Worm (Caenorhabditis elegans) whole organism, early embryonic: Measurements from ENCODE around the gene lelo-2.
A peak's percentile ranks its signal among the peaks of the same experiment; 100 is the strongest.

Source experiments
- B0310.2 ChIP-seq: sonication (generic microtip); optimal IDR thresholded peaks from 2 replicates; lab custom pipeline; 2016; ENCODE audit warnings: mild to moderate bottlenecking, missing genetic modification characterization, missing compliant biosample characterization
- F13C5.2 ChIP-seq: sonication (generic microtip); optimal IDR thresholded peaks from 2 replicates; lab custom pipeline; 2017; ENCODE audit warnings: mild to moderate bottlenecking, missing genetic modification characterization, inconsistent platforms, missing compliant biosample characterization
- aly-1 ChIP-seq: sonication (generic microtip); optimal IDR thresholded peaks from 2 replicates; lab custom pipeline; 2016; ENCODE audit warnings: missing genetic modification characterization, missing compliant biosample characterization
- ama-1 ChIP-seq: fragments of 150-350 bp; optimal IDR thresholded peaks from 2 replicates; lab custom pipeline; 2014
- ceh-13 ChIP-seq: fragments of 200-800 bp; sonication (Bioruptor generic); optimal IDR thresholded peaks from 2 replicates; lab custom pipeline; 2018; ENCODE audit warnings: mild to moderate bottlenecking, missing genetic modification characterization, missing compliant biosample characterization
- ceh-36 ChIP-seq: sonication (generic microtip); optimal IDR thresholded peaks from 2 replicates; lab custom pipeline; 2016; ENCODE audit warnings: missing genetic modification characterization, inconsistent platforms, missing compliant biosample characterization
- ets-7 ChIP-seq: sonication (generic microtip); optimal IDR thresholded peaks from 2 replicates; lab custom pipeline; 2016; ENCODE audit warnings: missing genotype, missing genetic modification characterization, missing compliant biosample characterization
- flt-1 ChIP-seq: fragments of 200-800 bp; sonication (Bioruptor generic); IDR thresholded peaks from 2 replicates; pipeline ENCODE4 v1.3.6; 2022; ENCODE audit warnings: missing genetic modification characterization, missing compliant biosample characterization
- hmbx-1 ChIP-seq: sonication (generic microtip); optimal IDR thresholded peaks from 2 replicates; lab custom pipeline; 2016; ENCODE audit warnings: mild to moderate bottlenecking, missing genetic modification characterization, missing compliant biosample characterization
- hmg-4 ChIP-seq: fragments of 200-800 bp; sonication (Bioruptor generic); optimal IDR thresholded peaks from 2 replicates; lab custom pipeline; 2018; ENCODE audit warnings: mild to moderate bottlenecking, missing genetic modification characterization, missing compliant biosample characterization
- hnd-1 ChIP-seq: sonication (generic microtip); optimal IDR thresholded peaks from 2 replicates; lab custom pipeline; 2016; ENCODE audit warnings: missing genetic modification characterization, missing compliant biosample characterization
- pes-1 ChIP-seq: fragments of 200-800 bp; sonication (Bioruptor generic); IDR thresholded peaks from 2 replicates; pipeline ENCODE4 v1.3.6; 2022; ENCODE audit warnings: missing genetic modification reagents, missing genetic modification characterization, missing compliant biosample characterization
- scrt-1 ChIP-seq: fragments of 200-800 bp; sonication (Bioruptor generic); IDR thresholded peaks from 2 replicates; pipeline ENCODE4 v1.3.6; 2022; ENCODE audit warnings: missing genetic modification characterization, missing compliant biosample characterization
- sea-1 ChIP-seq: fragments of 200-800 bp; sonication (Bioruptor generic); conservative IDR thresholded peaks from 2 replicates; pipeline ENCODE4 v1.3.6; 2022; ENCODE audit warnings: missing genetic modification characterization, missing compliant biosample characterization
- tbx-11 ChIP-seq: fragments of 200-800 bp; sonication (Bioruptor generic); IDR thresholded peaks from 2 replicates; pipeline ENCODE4 v1.3.6; 2022; ENCODE audit warnings: missing genetic modification characterization, missing compliant biosample characterization
- tbx-37 ChIP-seq: fragments of 200-800 bp; sonication (Bioruptor generic); conservative IDR thresholded peaks from 2 replicates; pipeline ENCODE4 v1.3.6; 2022; ENCODE audit warnings: missing genetic modification reagents, missing genetic modification characterization, missing compliant biosample characterization
- tra-4 ChIP-seq: sonication (generic microtip); optimal IDR thresholded peaks from 2 replicates; lab custom pipeline; 2017; ENCODE audit warnings: missing genetic modification characterization, missing compliant biosample characterization

Gene lelo-2

DNA sequence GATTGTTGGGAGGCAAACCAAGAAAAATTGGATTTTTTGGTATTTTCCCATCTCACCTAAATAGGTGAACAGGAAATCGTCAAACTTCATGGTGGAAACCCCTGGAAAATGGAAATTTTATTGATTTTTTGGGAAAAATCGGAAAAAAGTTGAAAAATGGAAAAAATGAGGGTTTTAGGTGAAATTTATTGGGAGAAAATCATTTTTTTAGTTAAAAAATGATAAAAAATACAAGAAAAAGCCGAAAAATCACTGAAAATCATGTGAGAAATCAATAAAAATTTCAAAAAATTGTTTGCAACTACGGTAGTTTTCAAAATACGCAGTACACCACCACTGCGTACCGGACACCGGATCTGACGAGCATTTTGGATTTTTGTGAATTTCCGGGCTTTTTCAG, at the start of gene lelo-2:
lelo-2 (minus strand) TSS at position 101 of the 400 bp plus-strand sequence.
- no peak for TF ChIP-seq tbx-37 (GFP tag; lab: Robert Waterston, UW)
- TF ChIP-seq hmg-4 (GFP tag; lab: Kevin White, UChicago) = no peak
- TF ChIP-seq ceh-13 = no peak
- TF ChIP-seq sea-1 = no peak
- no peak for TF ChIP-seq ama-1 (lab: Kevin White, UChicago)
- TF ChIP-seq tra-4 = no peak
- TF ChIP-seq tbx-11 (GFP tag; lab: Robert Waterston, UW) = no peak
- TF ChIP-seq hnd-1 = no peak
- TF ChIP-seq hmbx-1 = no peak
- TF ChIP-seq ceh-36 (tag; lab: Kevin White, UChicago) = no peak
- no peak for TF ChIP-seq F13C5.2 (tag; lab: Kevin White, UChicago)
- TF ChIP-seq ets-7 (tag; lab: Kevin White, UChicago) = no peak
- TF ChIP-seq scrt-1 = no peak
- TF ChIP-seq B0310.2 = no peak
- no peak for TF ChIP-seq flt-1
- TF ChIP-seq aly-1 = no peak
- TF ChIP-seq pes-1 = no peak

DNA sequence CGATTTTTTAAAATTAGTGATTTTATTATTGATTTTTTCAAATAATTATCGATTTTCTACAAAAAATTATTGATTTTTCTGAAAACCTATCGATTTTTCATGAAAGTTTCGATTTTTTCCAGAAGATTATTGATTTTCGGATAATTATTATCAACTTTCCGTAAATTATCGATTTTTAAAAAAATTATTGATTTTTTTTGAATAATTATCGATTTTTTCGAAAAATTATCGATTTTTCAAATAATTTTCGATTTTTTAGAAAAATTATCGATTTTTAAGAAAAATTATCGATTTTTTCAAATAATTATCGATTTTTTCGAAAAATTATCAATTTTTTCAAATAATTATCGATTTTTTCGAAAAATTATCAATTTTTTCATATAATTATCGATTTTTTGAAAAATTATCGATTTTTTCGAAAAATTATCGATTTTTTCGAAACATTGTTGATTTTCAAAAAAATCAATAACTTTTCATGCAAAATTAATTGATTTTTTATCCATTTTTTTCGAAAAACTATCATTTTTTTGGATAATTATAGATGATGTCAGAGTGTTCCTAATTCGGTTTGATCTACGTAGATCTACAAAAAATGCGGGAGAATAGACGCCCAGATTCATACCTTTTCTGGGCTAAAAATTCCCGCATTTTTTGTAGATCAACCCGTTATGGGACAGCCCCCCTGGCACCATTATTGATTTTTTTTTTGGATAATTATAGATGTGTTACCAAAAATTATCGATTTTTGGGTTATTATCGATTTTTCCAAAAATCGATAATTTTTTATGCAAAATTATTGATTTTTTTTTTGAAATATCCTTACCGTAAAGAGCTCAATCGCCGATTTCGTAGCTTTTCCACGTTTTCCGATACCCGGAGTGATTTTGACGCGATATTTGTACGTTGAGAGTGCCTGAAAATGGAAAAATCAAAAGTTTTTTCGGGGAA, 41.6 kb upstream of the lelo-2 start:
- TF ChIP-seq sea-1 (no peak), tbx-11 (GFP tag; lab: Robert Waterston, UW) (no peak), hnd-1 (no peak), ets-7 (tag; lab: Kevin White, UChicago) (no peak), aly-1 (no peak), ceh-13 (no peak), flt-1 (no peak), ama-1 (lab: Kevin White, UChicago) (no peak), tbx-37 (GFP tag; lab: Robert Waterston, UW) (no peak), hmg-4 (GFP tag; lab: Kevin White, UChicago) (no peak), ceh-36 (tag; lab: Kevin White, UChicago) (no peak), scrt-1 (no peak)

DNA sequence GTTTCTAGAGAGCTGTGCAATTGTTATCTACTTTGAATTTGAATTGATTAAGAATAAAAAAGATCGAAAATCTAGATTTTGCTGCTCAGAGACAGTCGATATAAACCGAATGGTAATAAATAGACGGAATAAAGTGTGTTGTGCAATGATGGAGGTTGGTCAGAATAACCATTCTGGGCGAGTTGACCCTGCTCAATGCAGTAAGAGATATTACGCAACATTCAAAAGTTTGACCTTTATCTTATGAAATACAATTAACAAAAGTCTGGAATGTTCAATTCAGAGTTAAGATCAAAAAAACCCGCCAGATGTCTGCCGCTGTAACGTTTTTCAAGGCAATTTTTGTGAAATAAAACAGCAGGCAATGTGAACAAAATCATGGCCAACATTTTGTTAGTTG, 29.8 kb upstream of the lelo-2 start:
- TF ChIP-seq ets-7 (tag; lab: Kevin White, UChicago) (no peak), tbx-37 (GFP tag; lab: Robert Waterston, UW) (no peak), hmg-4 (GFP tag; lab: Kevin White, UChicago) (no peak), flt-1 (no peak), sea-1 (no peak), scrt-1 (no peak), tbx-11 (GFP tag; lab: Robert Waterston, UW) (no peak), tra-4 (no peak), F13C5.2 (tag; lab: Kevin White, UChicago) (no peak), hnd-1 (no peak), pes-1 (no peak), aly-1 (no peak), ceh-36 (tag; lab: Kevin White, UChicago) (no peak), ceh-13 (no peak), B0310.2 (no peak), ama-1 (lab: Kevin White, UChicago) (no peak), hmbx-1 (no peak)

DNA sequence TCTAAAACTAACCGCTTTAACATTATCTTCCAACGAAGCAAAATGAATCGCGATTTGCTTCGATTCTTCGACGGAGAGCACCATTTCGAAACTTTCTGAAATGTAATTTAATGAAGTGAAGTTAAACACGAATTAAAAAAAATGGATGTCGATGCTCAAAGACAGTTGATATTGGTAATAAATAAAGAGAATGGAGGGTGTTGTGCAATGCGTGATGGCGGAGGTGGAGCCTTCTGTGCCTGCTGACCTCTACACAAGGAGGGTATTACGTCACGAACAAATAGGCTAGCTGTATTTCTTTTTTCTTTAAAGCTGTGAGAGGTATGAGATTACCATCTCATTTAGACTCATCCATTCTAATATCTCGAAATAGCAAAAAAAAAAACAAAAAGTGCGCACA, 28.6 kb upstream of the lelo-2 start, which contains the start of gene Y82E9BR.17:
Y82E9BR.17 (minus strand) TSS at position 101 of the 400 bp plus-strand sequence.
- no peak for TF ChIP-seq ceh-36 (tag; lab: Kevin White, UChicago)

DNA sequence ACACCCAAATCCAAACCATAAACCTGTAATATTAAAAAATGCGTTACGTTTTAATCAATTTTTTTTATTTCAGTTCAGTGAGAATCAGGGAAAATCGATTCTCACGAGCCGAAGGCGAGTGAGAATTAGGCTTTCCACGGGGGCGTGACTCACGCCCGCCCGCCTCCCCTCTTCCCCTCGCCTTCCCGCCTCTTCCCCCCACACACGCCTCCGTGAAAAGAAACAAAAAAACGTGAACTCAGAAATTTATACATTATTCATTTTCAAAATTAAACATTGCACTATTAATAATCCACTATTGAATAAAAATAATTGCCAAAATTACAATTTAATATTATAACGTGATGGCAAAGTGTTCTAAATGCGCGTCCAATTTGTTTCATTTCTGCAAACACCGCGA, 19.7 kb upstream of the lelo-2 start:
- TF ChIP-seq ets-7 (tag; lab: Kevin White, UChicago) = no peak
- 0 out of 2 replicates have a peak, but pooled peaks have one; percentile 10 for TF ChIP-seq tbx-11 (GFP tag; lab: Robert Waterston, UW)

DNA sequence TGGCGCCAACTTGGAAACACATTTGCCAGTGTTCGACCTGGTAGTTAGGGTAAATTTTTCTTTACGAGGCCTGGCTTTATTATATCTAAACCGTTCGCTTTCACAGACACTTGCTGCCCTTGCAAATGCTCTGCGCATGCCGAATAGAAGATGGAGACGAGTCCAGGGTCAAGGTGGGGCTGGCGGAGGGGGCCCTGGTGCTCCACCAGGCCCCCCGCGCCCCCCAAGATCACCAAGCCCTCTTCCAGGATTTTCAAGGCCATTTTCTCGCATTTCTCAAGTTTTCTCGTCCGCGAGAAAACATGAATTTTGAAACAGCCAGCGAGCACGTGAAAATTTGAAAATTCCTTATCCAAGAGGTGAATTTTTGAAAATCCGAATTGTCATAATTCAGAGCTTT, 12.6 kb upstream of the lelo-2 start:
- peak; percentile 55 for TF ChIP-seq pes-1
- TF ChIP-seq ceh-13 = no peak

DNA sequence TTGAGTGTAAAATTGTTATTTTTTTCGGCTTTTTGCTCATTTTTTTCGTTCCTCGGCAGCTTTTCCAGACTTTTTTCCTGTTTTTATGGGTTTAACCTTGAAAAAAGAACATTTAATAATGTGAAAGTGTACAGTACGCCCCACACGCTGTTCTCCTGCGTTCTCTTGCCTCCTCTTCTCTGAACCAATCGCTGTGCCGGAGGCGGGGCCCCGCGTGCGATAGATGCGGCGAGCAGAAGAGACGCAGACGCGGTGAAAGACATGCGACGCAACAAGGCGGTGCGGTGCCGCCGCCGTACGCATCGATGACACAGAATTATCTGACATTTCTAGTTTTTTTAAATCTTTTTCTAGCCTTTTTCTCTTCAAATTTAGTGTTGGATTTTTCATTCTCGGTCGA, 9.7 kb upstream of the lelo-2 start:
- TF ChIP-seq hmg-4 (GFP tag; lab: Kevin White, UChicago) = no peak
- no peak for TF ChIP-seq aly-1
- no peak for TF ChIP-seq sea-1
- no peak for TF ChIP-seq tra-4

DNA sequence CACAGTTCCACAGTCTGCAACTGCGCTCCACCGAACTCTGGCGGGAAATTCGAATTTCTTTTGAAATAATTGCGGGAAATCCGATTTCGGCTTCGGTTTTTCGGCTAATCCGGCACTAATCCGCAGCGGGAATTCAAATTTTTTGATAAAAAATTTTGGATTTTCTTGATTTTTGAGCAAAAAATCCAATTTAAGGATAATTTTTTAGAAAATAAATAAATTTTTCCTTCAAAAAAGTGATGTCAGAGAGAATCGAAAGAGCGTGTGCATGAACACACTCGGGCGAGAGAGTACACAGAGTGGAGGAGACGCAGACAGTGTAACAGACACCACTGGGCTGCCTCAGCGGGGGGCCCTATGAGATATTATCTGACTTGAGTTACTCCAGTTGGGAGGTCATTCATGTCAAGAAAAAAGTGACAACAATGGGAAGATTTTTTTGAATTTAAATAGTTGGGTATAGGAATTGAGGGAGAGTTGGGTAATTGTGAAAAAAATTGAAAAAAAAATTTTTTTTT, 3.0 kb upstream of the lelo-2 start:
- TF ChIP-seq B0310.2 (no peak), pes-1 (no peak), tra-4 (no peak), ceh-36 (tag; lab: Kevin White, UChicago) (peak; percentile 45)

DNA sequence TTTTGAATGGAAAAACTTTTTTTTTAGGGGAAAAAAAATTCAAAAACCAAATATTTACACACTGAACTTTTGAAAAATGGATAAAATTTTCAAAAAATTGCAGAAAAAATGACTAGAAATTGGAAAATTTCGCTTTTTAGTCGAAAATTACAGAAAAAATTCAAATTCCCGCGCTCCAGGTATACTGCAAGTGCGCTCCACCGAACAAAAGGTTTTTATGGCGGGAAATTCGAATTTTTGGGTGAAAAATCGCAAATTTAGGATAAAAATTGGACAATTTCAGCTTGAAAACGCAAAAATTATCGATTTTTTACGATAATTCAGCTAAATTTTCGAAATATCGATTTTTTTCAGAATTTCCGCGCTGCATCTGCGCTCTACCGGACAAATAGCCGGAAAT, 2.2 kb upstream of the lelo-2 start:
- TF ChIP-seq flt-1 (no peak), ceh-13 (no peak), F13C5.2 (tag; lab: Kevin White, UChicago) (no peak), scrt-1 (no peak), hmg-4 (GFP tag; lab: Kevin White, UChicago) (no peak), tra-4 (no peak), ceh-36 (tag; lab: Kevin White, UChicago) (no peak), tbx-11 (GFP tag; lab: Robert Waterston, UW) (no peak), sea-1 (no peak), hnd-1 (no peak), ama-1 (lab: Kevin White, UChicago) (no peak), ets-7 (tag; lab: Kevin White, UChicago) (no peak), pes-1 (no peak), B0310.2 (no peak), hmbx-1 (no peak), aly-1 (no peak), tbx-37 (GFP tag; lab: Robert Waterston, UW) (no peak)
